Worm (Caenorhabditis elegans) whole organism, young adult: ENCODE data around the gene sknr-1.
"Not testable (repeated sequence)": the region's sequence is repeated elsewhere in the genome, so short reads cannot be mapped to it uniquely, and the experiment has no call there.

ENCODE experiments used
- B0035.1 ChIP-seq: sonication (generic microtip); optimal IDR thresholded peaks from 2 replicates; lab custom pipeline; 2016; ENCODE audit warnings: missing genetic modification characterization, mild to moderate bottlenecking, missing compliant biosample characterization, missing genotype, missing genetic modification reagents
- B0336.3 ChIP-seq: fragments of 200-800 bp; sonication (Bioruptor generic); IDR thresholded peaks from 2 replicates; pipeline ENCODE4 v1.3.6; 2022; ENCODE audit warnings: missing genetic modification characterization, missing compliant biosample characterization
- C06A6.2 ChIP-seq: fragments of 200-800 bp; sonication (Bioruptor generic); conservative IDR thresholded peaks from 2 replicates; pipeline ENCODE4 v1.3.6; 2022; ENCODE audit warnings: missing genetic modification characterization, missing compliant biosample characterization
- C17E4.6 ChIP-seq: fragments of 200-800 bp; sonication (Bioruptor generic); IDR thresholded peaks from 2 replicates; pipeline ENCODE4 v1.3.6; 2022; ENCODE audit warnings: missing genetic modification reagents, missing genetic modification characterization, missing compliant biosample characterization
- F10E7.11 ChIP-seq: sonication (generic microtip); optimal IDR thresholded peaks from 2 replicates; lab custom pipeline; 2017; ENCODE audit warnings: mild to moderate bottlenecking, missing genetic modification characterization, moderate library complexity, missing compliant biosample characterization
- F22D6.2 ChIP-seq: sonication (generic microtip); optimal IDR thresholded peaks from 2 replicates; lab custom pipeline; 2016; ENCODE audit warnings: mild to moderate bottlenecking, missing genetic modification characterization, missing compliant biosample characterization
- F33H1.4 ChIP-seq: fragments of 200-800 bp; sonication (Bioruptor generic); IDR thresholded peaks from 2 replicates; pipeline ENCODE4 v1.3.6; 2022; ENCODE audit warnings: missing genetic modification reagents, missing genetic modification characterization, missing compliant biosample characterization
- F57C9.4 ChIP-seq: sonication (generic microtip); optimal IDR thresholded peaks from 2 replicates; lab custom pipeline; 2017; ENCODE audit warnings: mild to moderate bottlenecking, missing genetic modification characterization, missing compliant biosample characterization
- K12H6.12 ChIP-seq: fragments of 200-800 bp; sonication (Bioruptor generic); optimal IDR thresholded peaks from 2 replicates; lab custom pipeline; 2018; ENCODE audit warnings: mild to moderate bottlenecking, missing genetic modification characterization, missing compliant biosample characterization
- Y56A3A.18 ChIP-seq: fragments of 200-800 bp; sonication (Bioruptor generic); IDR thresholded peaks from 2 replicates; pipeline ENCODE4 v1.3.6; 2022; ENCODE audit warnings: missing genetic modification reagents, missing genetic modification characterization, missing compliant biosample characterization
- Y67H2A.10 ChIP-seq: fragments of 200-800 bp; sonication (Bioruptor generic); conservative IDR thresholded peaks from 2 replicates; pipeline ENCODE4 v1.3.6; 2022; ENCODE audit warnings: missing genetic modification reagents, missing genetic modification characterization, missing compliant biosample characterization
- aptf-2 ChIP-seq: fragments of 200-800 bp; sonication (Bioruptor generic); conservative IDR thresholded peaks from 2 replicates; pipeline ENCODE4 v1.3.6; 2022; ENCODE audit warnings: missing genetic modification reagents, missing genetic modification characterization, missing compliant biosample characterization
- athp-1 ChIP-seq: sonication (generic microtip); optimal IDR thresholded peaks from 2 replicates; lab custom pipeline; 2017; ENCODE audit warnings: mild to moderate bottlenecking, missing genetic modification characterization, missing compliant biosample characterization
- attf-3 ChIP-seq: fragments of 200-800 bp; sonication (Bioruptor generic); conservative IDR thresholded peaks from 2 replicates; pipeline ENCODE4 v1.3.6; 2022; ENCODE audit warnings: missing genetic modification reagents, missing genetic modification characterization, missing compliant biosample characterization
- attf-6 ChIP-seq: fragments of 200-800 bp; sonication (Bioruptor generic); IDR thresholded peaks from 2 replicates; pipeline ENCODE4 v1.3.6; 2022; ENCODE audit warnings: missing genetic modification reagents, missing genetic modification characterization, missing compliant biosample characterization
- bed-2 ChIP-seq: fragments of 200-800 bp; sonication (Bioruptor generic); IDR thresholded peaks from 2 replicates; pipeline ENCODE4 v1.3.6; 2022; ENCODE audit warnings: missing genetic modification reagents, missing genetic modification characterization, missing compliant biosample characterization
- ccch-3 ChIP-seq: fragments of 200-800 bp; sonication (Bioruptor generic); optimal IDR thresholded peaks from 2 replicates; lab custom pipeline; 2018; ENCODE audit warnings: mild to moderate bottlenecking, missing genetic modification characterization, missing compliant biosample characterization
- cebp-1 ChIP-seq, 2 experiments: fragments of 200-800 bp in 1 of 2; sonication (Bioruptor generic) in 1 of 2; sonication (generic microtip) in 1 of 2; IDR thresholded peaks in 1 of 2; optimal IDR thresholded peaks in 1 of 2; 2 replicates each; pipeline versions ENCODE4 v1.3.6 to Lab custom; 2017 to 2022; ENCODE audit warnings: missing compliant biosample characterization in 2 of 2, missing genetic modification characterization in 2 of 2, mild to moderate bottlenecking in 1 of 2, missing genetic modification reagents in 1 of 2, moderate library complexity in 1 of 2
- ceh-79 ChIP-seq: sonication (generic microtip); optimal IDR thresholded peaks from 2 replicates; lab custom pipeline; 2017; ENCODE audit warnings: mild to moderate bottlenecking, missing genetic modification characterization, missing compliant biosample characterization
- ceh-91 ChIP-seq: fragments of 200-800 bp; sonication (Bioruptor generic); IDR thresholded peaks from 2 replicates; pipeline ENCODE4 v1.3.6; 2022; ENCODE audit warnings: missing genetic modification reagents, missing genetic modification characterization, missing compliant biosample characterization
- die-1 ChIP-seq: sonication (generic microtip); optimal IDR thresholded peaks from 2 replicates; lab custom pipeline; 2016; ENCODE audit warnings: missing genotype, mild to moderate bottlenecking, missing genetic modification characterization, missing compliant biosample characterization
- dox-1 ChIP-seq: fragments of 200-800 bp; sonication (Bioruptor generic); IDR thresholded peaks from 2 replicates; pipeline ENCODE4 v1.3.6; 2022; ENCODE audit warnings: missing genetic modification reagents, missing genetic modification characterization, missing compliant biosample characterization
- egl-18 ChIP-seq: fragments of 200-800 bp; sonication (Bioruptor generic); IDR thresholded peaks from 2 replicates; pipeline ENCODE4 v1.3.6; 2022; ENCODE audit warnings: missing genetic modification reagents, missing genetic modification characterization, missing compliant biosample characterization
- egrh-3 ChIP-seq: fragments of 200-800 bp; sonication (Bioruptor generic); IDR thresholded peaks from 2 replicates; pipeline ENCODE4 v1.3.6; 2022; ENCODE audit warnings: missing genetic modification reagents, missing genetic modification characterization, missing compliant biosample characterization
- ekl-4 ChIP-seq: fragments of 200-800 bp; sonication (Bioruptor generic); IDR thresholded peaks from 2 replicates; pipeline ENCODE4 v1.3.6; 2022; ENCODE audit warnings: missing genetic modification reagents, missing genetic modification characterization, missing compliant biosample characterization
- fkh-3 ChIP-seq: sonication (generic microtip); optimal IDR thresholded peaks from 2 replicates; lab custom pipeline; 2016; ENCODE audit warnings: mild to moderate bottlenecking, missing genetic modification characterization, missing compliant biosample characterization
- let-526 ChIP-seq: fragments of 200-800 bp; sonication (Bioruptor generic); IDR thresholded peaks from 2 replicates; pipeline ENCODE4 v1.3.6; 2022; ENCODE audit warnings: missing genetic modification reagents, missing genetic modification characterization, missing compliant biosample characterization
- let-607 ChIP-seq, 2 experiments: fragments of 200-800 bp in 1 of 2; sonication (Bioruptor generic) in 1 of 2; sonication (generic microtip) in 1 of 2; optimal IDR thresholded peaks; 2 replicates each; lab custom pipeline; 2016 to 2018; ENCODE audit warnings: mild to moderate bottlenecking in 2 of 2, missing compliant biosample characterization in 2 of 2, missing genetic modification characterization in 2 of 2, moderate library complexity in 2 of 2, missing genotype in 1 of 2
- lin-40 ChIP-seq: sonication (generic microtip); optimal IDR thresholded peaks from 2 replicates; lab custom pipeline; 2016; ENCODE audit warnings: missing genetic modification characterization, mild to moderate bottlenecking, missing compliant biosample characterization, missing genotype, missing genetic modification reagents
- lir-1 ChIP-seq: fragments of 200-800 bp; sonication (Bioruptor generic); conservative IDR thresholded peaks from 2 replicates; pipeline ENCODE4 v1.3.6; 2022; ENCODE audit warnings: missing genetic modification reagents, missing genetic modification characterization, missing compliant biosample characterization
- madf-6 ChIP-seq: fragments of 200-800 bp; sonication (Bioruptor generic); IDR thresholded peaks from 2 replicates; pipeline ENCODE4 v1.3.6; 2022; ENCODE audit warnings: missing genetic modification reagents, missing genetic modification characterization, missing compliant biosample characterization
- mel-28 ChIP-seq: sonication (generic microtip); optimal IDR thresholded peaks from 2 replicates; lab custom pipeline; 2016; ENCODE audit warnings: borderline replicate concordance, mild to moderate bottlenecking, missing genetic modification characterization, missing compliant biosample characterization
- repo-1 ChIP-seq: sonication (generic microtip); optimal IDR thresholded peaks from 2 replicates; lab custom pipeline; 2017; ENCODE audit warnings: mild to moderate bottlenecking, missing genetic modification characterization, missing compliant biosample characterization
- somi-1 ChIP-seq: fragments of 200-800 bp; sonication (Bioruptor generic); optimal IDR thresholded peaks from 2 replicates; lab custom pipeline; 2018; ENCODE audit warnings: mild to moderate bottlenecking, missing genetic modification characterization, missing compliant biosample characterization
- tbx-9 ChIP-seq: sonication (generic microtip); optimal IDR thresholded peaks from 2 replicates; lab custom pipeline; 2016; ENCODE audit warnings: borderline replicate concordance, missing genetic modification characterization, inconsistent platforms, missing compliant biosample characterization
- unc-130 ChIP-seq: sonication (generic microtip); optimal IDR thresholded peaks from 2 replicates; lab custom pipeline; 2016; ENCODE audit warnings: missing genetic modification reagents, missing genetic modification characterization, missing compliant biosample characterization
- unc-62 ChIP-seq: fragments of 150-350 bp; optimal IDR thresholded peaks from 2 replicates; lab custom pipeline; 2014; ENCODE audit warnings: missing biosample characterization, missing genetic modification reagents, missing genetic modification characterization
- xnd-1 ChIP-seq: sonication (generic microtip); optimal IDR thresholded peaks from 2 replicates; lab custom pipeline; 2016; ENCODE audit warnings: missing genotype, missing genetic modification reagents, missing genetic modification characterization, missing compliant biosample characterization

sknr-1 gene

ce11 chrV:2600543-2600942, 24.7 kb downstream of the sknr-1 start (continued):
- TF ChIP-seq repo-1 (tag; lab: Kevin White, UChicago): peak; percentile 47
- TF ChIP-seq bed-2 (GFP tag; lab: Robert Waterston, UW): peak; percentile 81
- TF ChIP-seq die-1 (tag; lab: Kevin White, UChicago): no peak
- TF ChIP-seq B0336.3 (GFP tag; lab: Robert Waterston, UW): peak; percentile 75
- TF ChIP-seq ekl-4: peak; percentile 90
- 0 out of 2 replicates have a peak, but pooled peaks have one; percentile 29 for TF ChIP-seq attf-6 (GFP tag; lab: Robert Waterston, UW)
- TF ChIP-seq Y67H2A.10 (GFP tag; lab: Robert Waterston, UW): peak; percentile 66
- TF ChIP-seq fkh-3 (tag; lab: Kevin White, UChicago): no peak
- no peak for TF ChIP-seq ceh-79 (tag; lab: Kevin White, UChicago)
- peak; percentile 22 for TF ChIP-seq B0035.1 (tag; lab: Kevin White, UChicago)
- TF ChIP-seq egrh-3 (GFP tag; lab: Robert Waterston, UW): 0 out of 2 replicates have a peak, but pooled peaks have one; percentile 11
- TF ChIP-seq lin-40: no peak
- TF ChIP-seq tbx-9 (tag; lab: Kevin White, UChicago): no peak
- TF ChIP-seq K12H6.12 (tag; lab: Kevin White, UChicago): peak; percentile 77
- TF ChIP-seq C06A6.2: peak; percentile 80
- 0 out of 2 replicates have a peak, but pooled peaks have one; percentile 71 for TF ChIP-seq egl-18 (GFP tag; lab: Robert Waterston, UW)
- no peak for TF ChIP-seq unc-62 (GFP tag; lab: Kevin White, UChicago)
- TF ChIP-seq F33H1.4 (GFP tag; lab: Robert Waterston, UW): peak; percentile 58
- peak; percentile 53; the same call in 1 of the 2 replicates for TF ChIP-seq aptf-2 (GFP tag; lab: Robert Waterston, UW)
- TF ChIP-seq dox-1 (GFP tag; lab: Robert Waterston, UW): peak; percentile 92
- TF ChIP-seq F57C9.4 (tag; lab: Kevin White, UChicago): no peak
- no peak for TF ChIP-seq somi-1
- TF ChIP-seq let-607 (tag; optimal IDR thresholded peaks at IDR 0.05; lab: Kevin White, UChicago): peak; percentile 24 to 62
- TF ChIP-seq lir-1: peak; percentile 84
- TF ChIP-seq ccch-3 (GFP tag; lab: Kevin White, UChicago): no peak
- TF ChIP-seq xnd-1: peak; percentile 53
- TF ChIP-seq F10E7.11: no peak
- TF ChIP-seq Y56A3A.18 (GFP tag; lab: Robert Waterston, UW): no peak; the same call in 1 of the 2 replicates
- peak; percentile 78 for TF ChIP-seq athp-1 (tag; lab: Kevin White, UChicago)
- peak; percentile 37 for TF ChIP-seq F22D6.2 (tag; lab: Kevin White, UChicago)
- TF ChIP-seq cebp-1 (GFP tag; IDR thresholded peaks at IDR 0.05; lab: Robert Waterston, UW): peak; percentile 60; the same call in 1 of the 2 replicates
- TF ChIP-seq cebp-1 (tag; optimal IDR thresholded peaks at IDR 0.05; lab: Kevin White, UChicago): peak; percentile 90
- peak; percentile 69; the same call in 1 of the 2 replicates for TF ChIP-seq let-526
- peak; percentile 25; the same call in 1 of the 2 replicates for TF ChIP-seq C17E4.6 (GFP tag; lab: Robert Waterston, UW)
- peak; percentile 80 for TF ChIP-seq madf-6 (GFP tag; lab: Robert Waterston, UW)
- peak; percentile 68 for TF ChIP-seq attf-3
- TF ChIP-seq ceh-91: peak; percentile 70; the same call in 1 of the 2 replicates

ce11 chrV:2598830-2599229, 26.4 kb downstream of the sknr-1 start, which contains the start of gene F53E10.5:
Gene F53E10.5, minus strand, starts transcription at chrV:2598930.
- not testable (repeated sequence) for TF ChIP-seq repo-1 (tag; lab: Kevin White, UChicago); mel-28 (tag; lab: Kevin White, UChicago); unc-130 (GFP tag; lab: Kevin White, UChicago)
